Worm (Caenorhabditis elegans) whole organism, mixed stage, embryonic: ENCODE data around the gene ZK105.12.

Experiments
- blmp-1 ChIP-seq: fragments of 150-350 bp; optimal IDR thresholded peaks from 2 replicates; lab custom pipeline; 2014; ENCODE audit warnings: missing biosample characterization, missing genetic modification characterization
- ces-1 ChIP-seq: fragments of 150-350 bp; optimal IDR thresholded peaks from 2 replicates; lab custom pipeline; 2014; ENCODE audit warnings: missing biosample characterization, missing genetic modification reagents, missing genetic modification characterization
- drap-1 ChIP-seq: fragments of 200-800 bp; sonication (Bioruptor generic); optimal IDR thresholded peaks from 3 replicates; lab custom pipeline; 2018; ENCODE audit warnings: mild to moderate bottlenecking, missing genetic modification characterization, missing compliant biosample characterization
- lsy-2 ChIP-seq: fragments of 150-350 bp; optimal IDR thresholded peaks from 2 replicates; lab custom pipeline; 2014; ENCODE audit warnings: missing biosample characterization, missing genetic modification characterization
- nhr-28 ChIP-seq: fragments of 150-350 bp; optimal IDR thresholded peaks from 2 replicates; lab custom pipeline; 2014; ENCODE audit warnings: missing biosample characterization, missing genetic modification characterization
- nhr-76 ChIP-seq: sonication (generic microtip); optimal IDR thresholded peaks from 2 replicates; lab custom pipeline; 2017; ENCODE audit warnings: missing biosample characterization, missing genetic modification characterization
- pha-4 ChIP-seq: fragments of 150-350 bp; optimal IDR thresholded peaks from 2 replicates; lab custom pipeline; 2018; ENCODE audit warnings: missing biosample characterization, missing genetic modification reagents, missing genetic modification characterization
- unc-39 ChIP-seq: fragments of 150-350 bp; optimal IDR thresholded peaks from 2 replicates; lab custom pipeline; 2014; ENCODE audit warnings: missing biosample characterization, missing genetic modification characterization
- unc-62 ChIP-seq: fragments of 150-350 bp; optimal IDR thresholded peaks from 2 replicates; lab custom pipeline; 2014; ENCODE audit warnings: missing biosample characterization, missing genetic modification reagents, missing genetic modification characterization

ce11 chrV:7696842-7697241 lies 19.1 kb downstream of the ZK105.12 start, which contains the start of gene ZK105.3:
- TF ChIP-seq unc-39 (tag; lab: Kevin White, UChicago) (no peak), pha-4 (tag; lab: Kevin White, UChicago) (no peak), lsy-2 (tag; lab: Kevin White, UChicago) (no peak), drap-1 (GFP tag; lab: Kevin White, UChicago) (no peak), blmp-1 (tag; lab: Kevin White, UChicago) (no peak), nhr-76 (no peak), ces-1 (GFP tag; lab: Kevin White, UChicago) (no peak), nhr-28 (tag; lab: Kevin White, UChicago) (no peak), unc-62 (GFP tag; lab: Kevin White, UChicago) (no peak)
